Fruit fly (Drosophila melanogaster) S2 (cell line): ENCODE data around the gene CG11373.

Experiments used
- CG8478 ChIP-seq: fragments of >200 bp; optimal IDR thresholded peaks from 2 replicates; lab custom pipeline; 2018
- CTCF ChIP-seq, 2 experiments: fragments of >200 bp; optimal IDR thresholded peaks; 2 replicates each; lab custom pipeline; 2018

dm6 chr3R:5997822-5998221 is 37.0 kb upstream of the CG11373 start:
- TF ChIP-seq CG8478 (no peak), CTCF (optimal IDR thresholded peaks at IDR 0.05; lab: Kevin White, UChicago) (no peak)
